Fruit fly (Drosophila melanogaster): ENCODE data around the gene CG9072.

Gene CG9072

dm6 chrX:15095942-15096341 lies at the start of gene CG9072:
TSS of gene CG9072 (minus strand) at chrX:15096042.
- TF ChIP-seq noc (tag; optimal IDR thresholded peaks at IDR 0.05) = no peak

DNA sequence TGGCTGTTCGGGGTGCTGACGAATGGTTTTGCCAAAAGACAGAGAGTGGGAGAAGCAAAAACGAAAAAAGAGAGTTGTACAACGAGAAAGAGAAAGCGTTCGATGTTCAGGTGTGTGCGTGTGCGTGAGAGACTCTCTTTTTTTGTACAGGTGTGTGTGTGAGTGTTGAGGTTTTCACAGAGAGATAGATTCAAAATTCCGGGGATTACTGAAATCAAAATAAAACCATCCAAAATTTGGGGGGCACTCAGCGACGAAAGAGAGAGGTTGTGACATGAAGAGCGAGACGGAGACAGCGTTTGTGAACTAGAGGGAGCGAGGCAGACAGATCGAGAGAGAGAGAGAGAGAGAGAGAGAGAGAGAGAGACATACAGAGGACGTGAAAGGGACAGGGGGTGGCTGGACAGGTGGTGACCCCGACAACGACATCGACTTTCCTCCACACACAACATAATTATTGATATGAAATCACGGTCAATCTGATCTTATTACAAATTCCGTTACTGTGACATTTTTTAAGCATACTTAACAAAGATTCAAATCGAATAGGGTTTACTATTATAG lies 47.5 kb upstream of the CG9072 start:
- TF ChIP-seq noc (tag; optimal IDR thresholded peaks at IDR 0.05) = no peak

DNA sequence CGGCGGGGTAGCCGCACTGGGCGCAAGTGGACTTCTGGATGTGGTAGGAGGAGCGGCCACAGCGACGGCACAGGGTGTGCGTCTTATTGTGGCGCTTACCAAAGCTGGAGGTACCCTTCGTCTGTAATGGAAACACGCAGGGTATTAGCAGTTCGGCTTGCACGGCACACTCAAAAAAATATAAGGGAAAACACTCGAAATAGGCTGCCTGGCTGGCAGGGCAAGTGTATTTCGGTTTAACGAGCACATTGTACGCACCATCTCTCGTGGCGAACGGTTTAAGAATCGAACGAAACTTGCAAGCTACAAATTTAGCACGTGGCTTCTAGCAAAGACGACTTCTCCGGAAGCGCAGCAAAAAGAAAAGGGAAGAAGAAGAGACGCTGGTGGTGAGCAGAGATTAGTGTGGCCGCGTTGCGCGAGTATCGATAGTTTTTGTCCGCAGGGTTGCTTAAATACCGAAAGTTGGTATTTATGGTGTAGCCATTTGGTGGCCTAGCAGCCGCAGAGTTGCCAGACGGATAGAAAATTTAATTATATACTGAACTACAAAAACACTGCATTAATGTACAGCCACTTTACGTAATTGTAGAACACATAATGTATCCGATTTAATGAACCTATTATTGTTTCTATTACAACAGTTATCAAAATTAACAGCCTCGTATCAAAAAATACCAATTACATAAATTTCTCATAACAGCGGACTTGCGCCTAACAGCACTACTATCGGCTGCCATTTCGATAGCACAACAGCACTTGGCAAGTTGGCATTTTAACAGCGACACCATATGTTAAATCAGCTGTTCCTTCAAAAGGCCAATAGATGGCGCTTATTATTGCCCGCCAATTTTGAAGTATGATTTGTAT lies 43.4 kb upstream of the CG9072 start, which contains the start of gene RpL37-1:
Gene RpL37-1, minus strand, starts transcription at position 374 of the 870 bp plus-strand sequence.
- TF ChIP-seq noc (tag; optimal IDR thresholded peaks at IDR 0.05) = peak; percentile 41

dm6 chrX:15137241-15137640 lies 41.4 kb upstream of the CG9072 start:
- no peak for TF ChIP-seq noc (tag; optimal IDR thresholded peaks at IDR 0.05)

- no peak for TF ChIP-seq noc (tag; optimal IDR thresholded peaks at IDR 0.05)
These were observed 36.2 kb upstream of the CG9072 start for dm6 chrX:15132065-15132464.

DNA sequence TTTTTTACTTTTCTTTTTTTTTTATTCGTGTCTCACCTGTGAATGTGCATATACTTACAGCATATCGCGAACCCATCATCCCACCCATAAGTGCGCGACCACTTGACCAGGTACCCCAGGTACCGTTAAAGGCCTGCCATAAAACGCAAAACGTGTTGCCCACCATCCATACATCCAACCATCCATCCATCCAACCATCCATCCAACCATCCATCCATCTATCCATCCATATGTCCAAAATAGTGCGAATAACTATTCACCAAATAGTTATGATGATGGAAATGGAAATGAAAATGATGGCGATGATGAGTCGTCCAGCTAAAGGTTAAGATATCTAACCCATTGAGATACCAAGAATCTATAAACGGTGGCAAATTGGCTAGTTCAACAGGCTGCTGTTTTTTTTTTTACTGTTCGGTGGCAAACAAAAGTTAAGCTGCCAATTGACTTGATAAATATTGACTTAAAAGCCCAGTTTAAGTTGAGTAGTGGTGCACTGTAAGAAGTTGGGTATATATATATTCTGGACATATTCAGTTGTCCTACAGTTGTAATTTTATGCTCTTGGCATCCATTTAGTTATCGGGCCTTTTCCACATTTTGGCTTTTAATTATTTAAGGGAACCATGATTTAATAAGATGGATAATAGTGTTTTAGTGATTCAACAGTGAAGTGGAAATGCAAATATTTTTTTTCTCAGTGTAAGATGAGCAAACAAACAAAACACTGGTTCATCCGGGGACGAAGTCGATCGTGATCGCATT lies 32.2 kb upstream of the CG9072 start:
- peak; percentile 12 for TF ChIP-seq noc (tag; optimal IDR thresholded peaks at IDR 0.05)

- no peak for TF ChIP-seq noc (tag; optimal IDR thresholded peaks at IDR 0.05)
These were observed 29.7 kb upstream of the CG9072 start, which contains the start of gene drd for dm6 chrX:15125496-15125895. TSS of gene drd (plus strand) at chrX:15125753.

DNA sequence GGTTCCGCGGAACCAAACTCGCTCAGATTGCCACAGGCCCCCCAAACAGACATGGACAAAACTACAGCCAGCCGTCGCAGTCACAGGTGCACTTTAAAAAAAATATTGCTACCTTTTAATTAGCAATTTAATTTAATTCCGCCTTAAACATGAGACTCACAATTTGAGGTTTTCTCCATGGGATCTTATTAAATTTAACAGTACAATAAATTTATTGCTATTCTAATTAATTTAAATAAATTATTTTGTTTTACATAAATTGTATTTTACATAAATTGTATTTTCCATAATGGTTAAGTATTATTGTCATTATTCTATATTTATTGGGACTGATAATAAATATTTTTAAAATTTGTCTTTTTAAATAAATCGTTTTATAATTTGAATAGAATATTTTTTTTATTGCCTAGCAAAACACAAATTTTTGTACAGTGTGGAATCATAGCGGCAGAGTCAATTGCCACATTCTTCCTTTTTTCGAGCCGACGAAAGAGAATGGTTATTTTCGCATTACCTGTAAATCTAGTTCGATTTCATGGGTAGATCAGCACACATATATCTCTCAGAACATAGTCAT lies 27.7 kb upstream of the CG9072 start:
- TF ChIP-seq noc (tag; optimal IDR thresholded peaks at IDR 0.05) = no peak

DNA sequence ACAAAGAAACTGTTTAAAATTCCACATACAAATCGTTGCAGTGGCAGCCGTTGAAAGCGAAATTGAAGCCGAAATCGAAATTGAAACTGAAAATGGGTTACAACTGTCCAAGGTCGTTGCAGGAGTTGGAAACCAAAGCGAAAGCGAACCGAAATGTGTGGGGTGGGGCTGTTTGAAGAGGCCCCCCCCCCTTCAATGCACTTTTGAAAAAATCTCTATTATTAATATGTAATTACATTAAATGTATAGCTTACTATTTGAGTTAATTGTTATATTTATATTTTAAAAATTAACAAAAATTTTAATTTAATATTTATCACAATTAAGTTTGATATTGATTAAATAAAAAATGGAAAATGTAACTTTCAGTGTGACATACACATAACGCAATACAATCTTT lies 25.9 kb upstream of the CG9072 start:
- no peak for TF ChIP-seq noc (tag; optimal IDR thresholded peaks at IDR 0.05)

DNA sequence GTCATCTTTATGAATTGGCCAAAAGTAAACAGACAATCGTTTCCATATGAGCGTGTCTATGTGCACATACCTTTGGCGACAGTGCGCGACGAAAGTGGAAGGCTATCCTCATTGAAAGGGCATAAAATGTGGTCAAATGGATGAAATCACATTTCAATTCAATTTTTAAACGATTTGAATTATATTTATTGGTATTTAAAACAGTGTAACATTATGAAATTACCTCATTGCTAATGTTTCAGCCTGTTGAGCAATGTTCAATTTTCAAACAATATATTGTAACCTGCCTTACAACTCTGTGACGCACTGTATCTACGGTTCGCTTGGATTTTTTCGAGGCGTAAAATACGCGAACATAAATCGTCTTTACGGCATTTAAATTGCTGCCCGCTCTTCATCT lies 24.3 kb upstream of the CG9072 start:
- peak; percentile 74 for TF ChIP-seq noc (tag; optimal IDR thresholded peaks at IDR 0.05)

DNA sequence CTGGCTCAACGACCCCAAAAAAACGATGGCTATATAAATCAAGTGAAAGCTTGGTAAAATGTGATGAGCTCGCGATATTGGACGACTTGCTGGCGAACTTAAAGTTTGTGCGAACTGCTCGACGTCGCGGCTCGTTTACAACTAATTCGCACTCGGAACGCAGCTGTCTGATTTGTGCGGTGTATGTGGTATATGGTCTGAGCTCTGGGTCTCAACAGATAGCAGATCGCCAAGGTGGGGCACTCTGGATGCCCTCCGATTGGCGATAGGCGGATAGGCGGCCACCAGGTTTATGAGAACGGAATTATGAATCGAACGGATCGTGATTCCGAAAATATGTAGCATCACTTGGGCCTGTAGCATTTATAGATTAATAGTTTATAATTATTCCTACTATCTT lies 20.6 kb upstream of the CG9072 start, which contains the start of gene Cyp4s3:
Gene Cyp4s3, minus strand, starts transcription at position 146 of the 400 bp plus-strand sequence.
- no peak for TF ChIP-seq noc (tag; optimal IDR thresholded peaks at IDR 0.05)

- no peak for TF ChIP-seq noc (tag; optimal IDR thresholded peaks at IDR 0.05)
These were observed 16.0 kb upstream of the CG9072 start for dm6 chrX:15111888-15112287.

dm6 chrX:15091159-15091558 lies 4.7 kb downstream of the CG9072 start:
- no peak for TF ChIP-seq noc (tag; optimal IDR thresholded peaks at IDR 0.05)

DNA sequence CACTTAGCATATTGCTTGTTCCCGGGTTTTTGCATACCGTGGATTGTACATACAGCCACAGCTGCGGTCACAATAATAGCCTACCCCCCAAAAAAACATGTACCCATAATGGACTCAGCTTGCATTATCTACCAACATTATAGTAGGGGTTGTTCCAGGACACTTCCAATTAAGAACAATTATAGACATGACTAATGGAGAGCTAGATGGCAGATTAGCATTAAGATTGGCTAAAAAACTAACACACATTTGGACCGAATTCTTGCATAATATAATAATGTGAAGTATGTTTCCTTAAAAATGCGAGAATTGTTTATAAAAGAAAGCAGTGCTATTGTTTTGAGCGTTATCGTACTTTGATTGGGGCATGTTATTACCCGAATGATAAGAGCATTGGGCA lies 5.5 kb downstream of the CG9072 start:
- TF ChIP-seq noc (tag; optimal IDR thresholded peaks at IDR 0.05) = no peak

- TF ChIP-seq noc (tag; optimal IDR thresholded peaks at IDR 0.05) = no peak
These were observed 6.6 kb downstream of the CG9072 start, which contains the start of gene Rab3-GEF for dm6 chrX:15089146-15089698. TSS of gene Rab3-GEF (plus strand) at chrX:15089682.
